Worm (Caenorhabditis elegans): ENCODE data around the gene F57E7.4.

DNA sequence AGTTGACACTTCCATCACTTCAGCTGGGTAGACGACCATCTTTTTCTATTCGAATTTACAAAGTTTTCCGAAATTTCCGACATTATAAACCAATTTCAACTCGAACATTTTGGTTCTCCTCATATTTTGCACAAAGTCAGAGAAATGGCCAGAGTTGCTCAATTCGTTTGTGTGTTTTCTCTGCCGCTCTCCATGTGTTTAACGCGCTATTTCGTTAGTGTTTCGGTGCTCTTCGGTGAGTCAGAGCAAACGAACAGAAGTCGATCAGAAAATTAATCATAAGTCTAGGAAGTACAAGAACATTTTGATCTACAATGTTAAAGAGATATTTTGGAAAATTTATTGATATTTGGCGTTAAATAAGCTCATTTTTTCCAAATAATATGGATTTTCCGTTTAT lies 27.8 kb upstream of the F57E7.4 start, which contains the start of gene srr-3:
- no peak for TF ChIP-seq zag-1 (tag; optimal IDR thresholded peaks at IDR 0.05)
- TF ChIP-seq aly-2 (tag; optimal IDR thresholded peaks at IDR 0.05): no peak
- no peak for TF ChIP-seq ceh-82 (tag; optimal IDR thresholded peaks at IDR 0.05)
- no peak for TF ChIP-seq ces-1 (GFP tag; optimal IDR thresholded peaks at IDR 0.05)
- TF ChIP-seq ama-1 (optimal IDR thresholded peaks at IDR 0.05): no peak
- no peak for TF ChIP-seq nhr-10 (tag; optimal IDR thresholded peaks at IDR 0.05)
- no peak for TF ChIP-seq lim-7 (GFP tag; IDR thresholded peaks at IDR 0.05)
- no peak for TF ChIP-seq lin-15B (tag; optimal IDR thresholded peaks at IDR 0.05)
- TF ChIP-seq jun-1 (tag; optimal IDR thresholded peaks at IDR 0.05): no peak
- TF ChIP-seq lin-1 (GFP tag; IDR thresholded peaks at IDR 0.05): no peak
- no peak for TF ChIP-seq lsy-2 (tag; optimal IDR thresholded peaks at IDR 0.05)
